Fruit fly (Drosophila melanogaster): Measurements from ENCODE around the gene Srg1.

The Srg1 gene

DNA sequence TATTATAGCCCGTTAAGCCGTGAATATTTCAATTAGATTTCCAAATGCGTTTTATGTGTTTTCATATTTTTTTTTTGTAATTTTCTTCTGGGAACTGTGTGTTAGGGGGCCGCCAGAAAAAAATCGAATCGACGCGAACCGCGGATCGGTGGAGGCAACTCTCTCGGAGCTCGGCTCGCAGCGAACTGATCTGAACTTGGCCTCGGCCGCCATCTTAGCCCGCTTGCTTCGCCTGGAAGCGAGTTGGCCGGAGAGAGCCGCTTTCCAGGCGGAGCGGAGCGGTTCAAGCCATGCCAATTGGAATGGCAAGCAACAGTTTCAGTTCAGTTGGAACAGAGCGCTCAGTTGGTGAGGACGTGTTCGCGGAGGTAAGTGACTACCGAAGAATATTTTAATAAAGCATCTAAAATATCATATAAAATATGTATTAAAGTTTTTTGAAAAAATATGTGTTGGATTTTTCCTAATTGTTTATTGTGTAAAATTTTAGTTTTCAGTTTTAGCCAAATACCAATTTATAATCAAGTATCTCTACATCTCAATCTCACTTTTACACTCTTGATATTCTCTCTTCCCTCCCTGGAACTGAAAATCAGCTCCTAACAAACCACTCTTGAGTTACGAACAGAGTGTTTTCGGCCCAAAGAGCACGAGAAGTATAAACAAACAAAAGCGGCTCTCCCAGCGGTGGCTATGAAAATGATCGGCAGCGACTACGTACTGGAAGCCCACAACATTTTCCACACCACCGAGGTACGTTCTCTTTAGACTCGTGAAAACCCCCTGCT, 30.1 kb upstream of the Srg1 start, which contains the start of the genes CG31121 and CG11069 (continued):
- TF ChIP-seq CG10366 (GFP tag; IDR thresholded peaks at IDR 0.05) = no peak
- TF ChIP-seq CG4854 (GFP tag; optimal IDR thresholded peaks at IDR 0.05) = no peak
- no peak for TF ChIP-seq CG7357 (GFP tag; IDR thresholded peaks at IDR 0.05)
- TF ChIP-seq inv (GFP tag; IDR thresholded peaks at IDR 0.05; ENCODE audit: partially characterized antibody) = no peak
- peak; percentile 45 for TF ChIP-seq bbx (GFP tag; IDR thresholded peaks at IDR 0.05; ENCODE audit: partially characterized antibody)
- no peak for TF ChIP-seq CG14965 (GFP tag; optimal IDR thresholded peaks at IDR 0.05; ENCODE audit: borderline replicate concordance)
- no peak for TF ChIP-seq CG12659 (GFP tag; optimal IDR thresholded peaks at IDR 0.05)
- TF ChIP-seq p53 (GFP tag; optimal IDR thresholded peaks at IDR 0.05) = no peak
- no peak for TF ChIP-seq ewg (GFP tag; optimal IDR thresholded peaks at IDR 0.05)
- TF ChIP-seq zfh2 (GFP tag; optimal IDR thresholded peaks at IDR 0.05) = no peak
- no peak for TF ChIP-seq psq (GFP tag; optimal IDR thresholded peaks at IDR 0.05)
- TF ChIP-seq CkIIα-i1 (GFP tag; IDR thresholded peaks at IDR 0.05) = no peak
- no peak for TF ChIP-seq onecut (GFP tag; IDR thresholded peaks at IDR 0.05)
- no peak for TF ChIP-seq ems (GFP tag; optimal IDR thresholded peaks at IDR 0.05)
- no peak for TF ChIP-seq CG31224 (GFP tag; IDR thresholded peaks at IDR 0.05)
- no peak for TF ChIP-seq D19B (GFP tag; optimal IDR thresholded peaks at IDR 0.05)
- 0 out of 2 replicates have a peak, but pooled peaks have one; percentile 5 for TF ChIP-seq Xrp1 (GFP tag; IDR thresholded peaks at IDR 0.05)
- TF ChIP-seq br (optimal IDR thresholded peaks at IDR 0.05) = no peak
- TF ChIP-seq CG11398 (GFP tag; optimal IDR thresholded peaks at IDR 0.05) = no peak
- no peak for TF ChIP-seq CG4360 (GFP tag; IDR thresholded peaks at IDR 0.05)
- no peak for TF ChIP-seq CG10565 (GFP tag; optimal IDR thresholded peaks at IDR 0.05)
- TF ChIP-seq wor (GFP tag; IDR thresholded peaks at IDR 0.05) = no peak
- no peak for TF ChIP-seq tap (tag; optimal IDR thresholded peaks at IDR 0.05)
- TF ChIP-seq CG6813 (GFP tag; optimal IDR thresholded peaks at IDR 0.05) = no peak
- TF ChIP-seq danr (GFP tag; IDR thresholded peaks at IDR 0.05) = no peak
- no peak for TF ChIP-seq cato (GFP tag; optimal IDR thresholded peaks at IDR 0.05; ENCODE audit: borderline replicate concordance)
- no peak for TF ChIP-seq Doc3 (GFP tag; IDR thresholded peaks at IDR 0.05; ENCODE audit: partially characterized antibody)
- no peak for TF ChIP-seq Ravus (GFP tag; IDR thresholded peaks at IDR 0.05)
- no peak for TF ChIP-seq Max (GFP tag; optimal IDR thresholded peaks at IDR 0.05)
- no peak for TF ChIP-seq salm (tag; optimal IDR thresholded peaks at IDR 0.05)
- no peak for TF ChIP-seq ken (GFP tag; IDR thresholded peaks at IDR 0.05)
- no peak for TF ChIP-seq yki (optimal IDR thresholded peaks at IDR 0.05)
- no peak for TF ChIP-seq cg (GFP tag; optimal IDR thresholded peaks at IDR 0.05)
- TF ChIP-seq cwo (GFP tag; optimal IDR thresholded peaks at IDR 0.05) = no peak
- no peak for TF ChIP-seq cas (GFP tag; IDR thresholded peaks at IDR 0.05)
- 0 out of 3 replicates have a peak, but pooled peaks have one; percentile 42 for TF ChIP-seq Opbp (GFP tag; IDR thresholded peaks at IDR 0.05; ENCODE audit: partially characterized antibody)
- TF ChIP-seq Ptx1 (GFP tag; IDR thresholded peaks at IDR 0.05) = no peak
- TF ChIP-seq CG34376 (GFP tag; optimal IDR thresholded peaks at IDR 0.05) = no peak
- TF ChIP-seq al (GFP tag; IDR thresholded peaks at IDR 0.05) = no peak
- peak; percentile 84 for TF ChIP-seq CG3163 (GFP tag; optimal IDR thresholded peaks at IDR 0.05)
- no peak for TF ChIP-seq CG6254 (GFP tag; optimal IDR thresholded peaks at IDR 0.05)
- no peak for TF ChIP-seq zf30C (GFP tag; optimal IDR thresholded peaks at IDR 0.05)
- no peak for TF ChIP-seq CG15479 (GFP tag; optimal IDR thresholded peaks at IDR 0.05)
- no peak for TF ChIP-seq Hr3 (GFP tag; optimal IDR thresholded peaks at IDR 0.05)
- 0 out of 2 replicates have a peak, but pooled peaks have one; percentile 19 for TF ChIP-seq rib (GFP tag; IDR thresholded peaks at IDR 0.05)
- TF ChIP-seq CG12104 (GFP tag; optimal IDR thresholded peaks at IDR 0.05) = no peak
- TF ChIP-seq dimm (GFP tag; IDR thresholded peaks at IDR 0.05) = no peak
- TF ChIP-seq Ets97D (GFP tag; optimal IDR thresholded peaks at IDR 0.05) = no peak
- TF ChIP-seq fd102C (GFP tag; optimal IDR thresholded peaks at IDR 0.05) = no peak
- no peak for TF ChIP-seq esg (GFP tag; conservative IDR thresholded peaks at IDR 0.05)
- TF ChIP-seq scrt (GFP tag; optimal IDR thresholded peaks at IDR 0.05) = no peak

Data from whole organism, embryonic.